Worm (Caenorhabditis elegans) whole organism, L4 larva: ENCODE data around the gene gyg-1.

Experiments used
- ZK337.2 ChIP-seq: fragments of 200-800 bp; sonication (Bioruptor generic); IDR thresholded peaks from 2 replicates; pipeline ENCODE4 v1.3.6; 2022; ENCODE audit warnings: missing genetic modification reagents, missing genetic modification characterization, missing compliant biosample characterization
- aly-2 ChIP-seq: sonication (generic microtip); optimal IDR thresholded peaks from 2 replicates; lab custom pipeline; 2018; ENCODE audit warnings: missing biosample characterization, missing genetic modification characterization
- arid-1 ChIP-seq: fragments of 200-800 bp; sonication (Bioruptor generic); conservative IDR thresholded peaks from 2 replicates; pipeline ENCODE4 v1.3.6; 2022; ENCODE audit warnings: missing genetic modification reagents, missing genetic modification characterization, missing compliant biosample characterization
- attf-4 ChIP-seq: sonication (generic microtip); optimal IDR thresholded peaks from 3 replicates; lab custom pipeline; 2017; ENCODE audit warnings: missing biosample characterization, missing genetic modification characterization
- ceh-28 ChIP-seq: fragments of 150-350 bp; optimal IDR thresholded peaks from 2 replicates; lab custom pipeline; 2014; ENCODE audit warnings: missing biosample characterization, missing genetic modification reagents, missing genetic modification characterization
- ceh-62 ChIP-seq: sonication (generic microtip); optimal IDR thresholded peaks from 2 replicates; lab custom pipeline; 2017; ENCODE audit warnings: missing biosample characterization, missing genetic modification characterization
- daf-16 ChIP-seq, 3 experiments: sonication (generic microtip); optimal IDR thresholded peaks; 2 replicates each; lab custom pipeline; 2016 to 2017; ENCODE audit warnings: missing genetic modification characterization in 3 of 3, missing genetic modification reagents in 3 of 3, mild to moderate bottlenecking in 2 of 3, missing compliant biosample characterization in 2 of 3, missing biosample characterization in 1 of 3, moderate library complexity in 1 of 3
- dmd-6 ChIP-seq: fragments of 200-800 bp; sonication (Bioruptor generic); IDR thresholded peaks from 2 replicates; pipeline ENCODE4 v1.3.6; 2022; ENCODE audit warnings: missing genetic modification reagents, missing genetic modification characterization, missing compliant biosample characterization
- dpl-1 ChIP-seq: fragments of 150-350 bp; optimal IDR thresholded peaks from 2 replicates; lab custom pipeline; 2014; ENCODE audit warnings: missing biosample characterization, missing genetic modification reagents, missing genetic modification characterization
- dve-1 ChIP-seq: sonication (generic microtip); optimal IDR thresholded peaks from 2 replicates; lab custom pipeline; 2017; ENCODE audit warnings: antibody characterized with exemption, mild to moderate bottlenecking, missing genetic modification characterization, missing compliant biosample characterization; ENCODE audit not compliant: insufficient read depth
- gei-8 ChIP-seq: fragments of 200-800 bp; sonication (Bioruptor generic); optimal IDR thresholded peaks from 2 replicates; lab custom pipeline; 2018; ENCODE audit warnings: mild to moderate bottlenecking, missing genetic modification characterization, missing compliant biosample characterization
- hlh-11 ChIP-seq: fragments of 200-800 bp; sonication (Bioruptor generic); optimal IDR thresholded peaks from 2 replicates; lab custom pipeline; 2018; ENCODE audit warnings: mild to moderate bottlenecking, missing genetic modification characterization, missing compliant biosample characterization
- lin-1 ChIP-seq: fragments of 200-800 bp; sonication (Bioruptor generic); IDR thresholded peaks from 2 replicates; pipeline ENCODE4 v1.3.6; 2022; ENCODE audit warnings: missing genetic modification reagents, missing genetic modification characterization, missing compliant biosample characterization
- lin-13 ChIP-seq: fragments of 150-350 bp; optimal IDR thresholded peaks from 2 replicates; lab custom pipeline; 2014; ENCODE audit warnings: missing biosample characterization, missing genetic modification reagents, missing genetic modification characterization
- mes-2 ChIP-seq: sonication (generic microtip); optimal IDR thresholded peaks from 2 replicates; lab custom pipeline; 2016; ENCODE audit warnings: missing genotype, mild to moderate bottlenecking, missing genetic modification characterization, missing compliant biosample characterization; ENCODE audit not compliant: poor library complexity, severe bottlenecking
- mxl-2 ChIP-seq: fragments of 200-800 bp; sonication (Bioruptor generic); conservative IDR thresholded peaks from 2 replicates; pipeline ENCODE4 v1.3.6; 2022; ENCODE audit warnings: missing genetic modification reagents, missing genetic modification characterization, missing compliant biosample characterization
- nhr-11 ChIP-seq: fragments of 150-350 bp; optimal IDR thresholded peaks from 2 replicates; lab custom pipeline; 2014; ENCODE audit warnings: missing biosample characterization, missing genetic modification characterization
- nhr-237 ChIP-seq: sonication (generic microtip); optimal IDR thresholded peaks from 2 replicates; lab custom pipeline; 2017; ENCODE audit warnings: missing biosample characterization, missing genetic modification characterization
- nhr-28 ChIP-seq: fragments of 150-350 bp; optimal IDR thresholded peaks from 2 replicates; lab custom pipeline; 2014; ENCODE audit warnings: missing biosample characterization, missing genetic modification characterization
- nhr-41 ChIP-seq: fragments of 200-800 bp; sonication (Bioruptor generic); IDR thresholded peaks from 2 replicates; pipeline ENCODE4 v1.3.6; 2022; ENCODE audit warnings: missing genetic modification reagents, missing genetic modification characterization, missing compliant biosample characterization
- nhr-48 ChIP-seq: sonication (generic microtip); optimal IDR thresholded peaks from 2 replicates; lab custom pipeline; 2016; ENCODE audit warnings: mild to moderate bottlenecking, missing genetic modification characterization, missing compliant biosample characterization
- nhr-6 ChIP-seq: fragments of 150-350 bp; optimal IDR thresholded peaks from 2 replicates; lab custom pipeline; 2014; ENCODE audit warnings: missing biosample characterization, missing genetic modification characterization
- pqm-1 ChIP-seq: sonication (generic microtip); optimal IDR thresholded peaks from 2 replicates; lab custom pipeline; 2017; ENCODE audit warnings: missing biosample characterization, missing genetic modification characterization
- spr-3 ChIP-seq: fragments of 200-800 bp; sonication (Bioruptor generic); optimal IDR thresholded peaks from 2 replicates; lab custom pipeline; 2018; ENCODE audit warnings: mild to moderate bottlenecking, missing genetic modification characterization, missing compliant biosample characterization
- tag-97 ChIP-seq: fragments of 200-800 bp; sonication (Bioruptor generic); IDR thresholded peaks from 2 replicates; pipeline ENCODE4 v1.3.6; 2022; ENCODE audit warnings: missing genetic modification characterization, missing compliant biosample characterization
- unc-130 ChIP-seq: sonication (generic microtip); optimal IDR thresholded peaks from 2 replicates; lab custom pipeline; 2016; ENCODE audit warnings: missing genetic modification reagents, missing genetic modification characterization, missing compliant biosample characterization
- unc-62 ChIP-seq, 3 experiments: fragments of 150-350 bp in 1 of 3; sonication (generic microtip); optimal IDR thresholded peaks in 2 of 3; peaks in 1 of 3; 1 replicate in 1 of 3; 2 replicates in 2 of 3; lab custom pipeline; 2014 to 2017; ENCODE audit warnings: missing biosample characterization in 3 of 3, missing genetic modification characterization in 3 of 3, missing genetic modification reagents in 3 of 3, missing genotype in 1 of 3
- vab-7 ChIP-seq: fragments of 200-800 bp; sonication (Bioruptor generic); IDR thresholded peaks from 2 replicates; pipeline ENCODE4 v1.3.6; 2022; ENCODE audit warnings: missing genetic modification reagents, missing genetic modification characterization, missing compliant biosample characterization
- zfp-2 ChIP-seq: sonication (generic microtip); optimal IDR thresholded peaks from 2 replicates; lab custom pipeline; 2016; ENCODE audit warnings: mild to moderate bottlenecking, missing genetic modification characterization, missing compliant biosample characterization
- zip-11 ChIP-seq: fragments of 200-800 bp; sonication (Bioruptor generic); IDR thresholded peaks from 2 replicates; pipeline ENCODE4 v1.3.6; 2022; ENCODE audit warnings: missing genetic modification characterization, missing compliant biosample characterization
- ztf-11 ChIP-seq: fragments of 150-350 bp; optimal IDR thresholded peaks from 2 replicates; lab custom pipeline; 2014; ENCODE audit warnings: missing biosample characterization, missing genetic modification characterization

The gyg-1 gene

ce11 chrX:3540861-3541260 lies 3.4 kb downstream of the gyg-1 start (continued):
- TF ChIP-seq ZK337.2 (GFP tag; lab: Robert Waterston, UW) (no peak), zfp-2 (tag; lab: Kevin White, UChicago) (no peak), lin-1 (GFP tag; lab: Robert Waterston, UW) (no peak), mes-2 (tag; lab: Kevin White, UChicago) (peak; percentile 38), nhr-237 (tag; lab: Kevin White, UChicago) (no peak), zip-11 (GFP tag; lab: Robert Waterston, UW) (no peak), nhr-41 (no peak), ceh-28 (tag; lab: Kevin White, UChicago) (no peak), ceh-62 (tag; lab: Kevin White, UChicago) (no peak), attf-4 (tag; lab: Kevin White, UChicago) (no peak), dpl-1 (GFP tag; lab: Kevin White, UChicago) (peak; percentile 50), tag-97 (GFP tag; lab: Robert Waterston, UW) (no peak), gei-8 (GFP tag; lab: Kevin White, UChicago) (no peak), nhr-11 (no peak), lin-13 (GFP tag; lab: Kevin White, UChicago) (peak; percentile 67), nhr-28 (tag; lab: Kevin White, UChicago) (peak; percentile 28), nhr-48 (tag; lab: Kevin White, UChicago) (no peak), arid-1 (GFP tag; lab: Robert Waterston, UW) (no peak)
- TF ChIP-seq, all 104 proteins: peak for 17

DNA sequence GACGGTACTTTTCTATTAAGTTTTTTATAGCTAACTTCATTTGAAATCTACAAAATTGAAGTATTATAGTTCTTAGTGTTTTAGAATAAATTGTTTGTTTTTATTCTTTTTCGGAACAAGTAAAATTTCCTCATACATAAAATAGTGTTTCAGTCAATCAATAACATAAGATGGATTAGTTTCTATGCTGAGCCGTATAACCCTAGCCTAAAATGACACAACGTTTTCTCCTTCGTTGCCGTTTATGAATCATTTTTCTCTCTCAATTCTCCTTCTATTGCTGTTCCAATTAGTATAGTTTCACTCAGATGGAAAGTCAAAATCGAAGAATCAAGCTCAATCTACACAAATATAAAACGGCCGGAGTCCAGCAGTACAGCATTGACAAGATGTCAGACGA lies 4.8 kb downstream of the gyg-1 start, which contains the start of gene rgs-7:
TSS of gene rgs-7 (plus strand) at position 301 of the 400 bp plus-strand sequence.
- TF ChIP-seq nhr-41 (no peak), aly-2 (no peak), vab-7 (GFP tag; lab: Robert Waterston, UW) (no peak), unc-130 (GFP tag; lab: Kevin White, UChicago) (no peak), ZK337.2 (GFP tag; lab: Robert Waterston, UW) (no peak), nhr-6 (tag; lab: Kevin White, UChicago) (no peak), spr-3 (GFP tag; lab: Kevin White, UChicago) (no peak)

DNA sequence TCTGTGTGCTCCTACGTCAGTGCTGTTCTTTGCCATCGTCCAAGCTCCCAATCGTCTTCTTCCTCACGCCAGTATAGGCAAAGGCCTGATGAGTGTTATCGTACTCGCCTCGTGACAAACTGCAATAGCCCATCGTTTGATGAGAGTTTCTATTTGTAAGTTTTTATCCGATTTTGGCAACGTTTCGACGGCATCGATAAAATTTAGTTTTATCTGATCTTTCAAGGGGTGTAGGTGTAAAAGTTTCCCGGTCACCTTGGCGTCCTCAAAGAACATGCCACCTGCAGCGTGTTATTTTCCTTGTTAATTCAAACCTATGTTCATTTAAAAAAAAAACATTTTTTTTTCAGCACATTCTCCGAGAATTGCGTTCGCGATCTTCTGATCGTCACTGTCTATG lies 9.7 kb downstream of the gyg-1 start:
- TF ChIP-seq mxl-2 (GFP tag; lab: Robert Waterston, UW), result no peak

DNA sequence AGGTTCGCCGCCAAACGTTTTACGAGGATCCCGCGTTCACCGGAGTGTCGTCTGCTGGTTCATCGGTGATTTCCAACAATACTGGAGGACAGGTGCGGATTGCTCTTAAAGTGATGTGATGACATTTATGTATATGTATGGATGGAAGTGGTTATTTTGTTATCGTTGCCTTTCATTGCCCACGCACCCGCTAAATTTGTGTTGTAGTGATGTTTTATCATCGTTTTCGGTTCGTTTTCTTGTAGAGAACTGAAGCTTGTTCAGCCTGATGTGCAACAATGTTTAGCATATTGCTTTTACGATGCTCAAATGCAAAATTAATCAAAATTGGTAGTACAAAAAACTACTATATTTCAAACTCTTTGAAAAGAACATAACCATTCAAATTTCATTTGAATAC lies 10.4 kb downstream of the gyg-1 start:
- no peak for TF ChIP-seq ztf-11 (tag; lab: Kevin White, UChicago)
- no peak for TF ChIP-seq attf-4 (tag; lab: Kevin White, UChicago)
- TF ChIP-seq unc-62 (GFP tag; optimal IDR thresholded peaks at IDR 0.05 in 1 of 2; lab: Kevin White, UChicago), result peak in 1 of 2 experiments; percentile 92
- TF ChIP-seq unc-62 (tag; optimal IDR thresholded peaks at IDR 0.05; lab: Kevin White, UChicago), result no peak

DNA sequence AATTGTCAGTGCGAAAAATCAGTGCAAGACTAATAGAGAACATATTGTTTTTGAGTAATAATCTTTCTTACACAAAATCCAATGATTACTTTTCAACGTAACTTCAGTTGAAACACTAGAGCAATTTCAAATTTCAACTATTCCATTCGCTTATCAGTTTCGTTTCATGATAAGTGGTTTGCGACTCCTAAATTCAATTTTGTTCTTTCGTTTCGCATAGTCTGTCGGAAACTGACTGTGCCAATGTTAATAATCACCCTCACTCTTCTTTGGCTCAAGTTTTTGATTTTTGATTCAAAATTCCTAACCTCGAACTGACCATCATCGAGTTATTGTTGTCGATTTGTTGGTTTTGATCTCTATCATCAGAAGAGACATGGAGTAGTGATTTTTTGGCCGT lies 11.3 kb downstream of the gyg-1 start:
- TF ChIP-seq dpl-1 (GFP tag; lab: Kevin White, UChicago) (no peak), daf-16 (GFP tag; optimal IDR thresholded peaks at IDR 0.05; lab: Kevin White, UChicago) (no peak), daf-16 (tag; optimal IDR thresholded peaks at IDR 0.05; lab: Kevin White, UChicago) (peak; percentile 36), pqm-1 (tag; lab: Kevin White, UChicago) (peak; percentile 89), nhr-28 (tag; lab: Kevin White, UChicago) (peak; percentile 51), hlh-11 (tag; lab: Kevin White, UChicago) (no peak), dmd-6 (GFP tag; lab: Robert Waterston, UW) (peak; percentile 42; the same call in 1 of the 2 replicates), dve-1 (tag; lab: Kevin White, UChicago) (peak; percentile 13)
- TF ChIP-seq, all 104 proteins: peak for 5
